Fruit fly (Drosophila melanogaster) whole organism, pupa: ENCODE measurements around the gene Or65c.

ENCODE experiments used
- CG17806 ChIP-seq: fragments of 200-800 bp; sonication (Bioruptor generic); optimal IDR thresholded peaks from 2 replicates; lab custom pipeline; 2018; ENCODE audit warnings: missing biosample characterization, mild to moderate bottlenecking, missing genetic modification characterization, moderate library complexity
- CG32121 ChIP-seq: fragments of 200-800 bp; sonication (Bioruptor generic); IDR thresholded peaks from 2 replicates; pipeline ENCODE4 v1.3.6; 2022; ENCODE audit warnings: missing biosample characterization, missing genetic modification characterization
- CG34367 ChIP-seq: fragments of 200-800 bp; sonication (Bioruptor generic); optimal IDR thresholded peaks from 2 replicates; lab custom pipeline; 2018; ENCODE audit warnings: missing biosample characterization, mild to moderate bottlenecking, missing genetic modification characterization
- CG9948 ChIP-seq: fragments of 200-800 bp; sonication (Bioruptor generic); optimal IDR thresholded peaks from 2 replicates; lab custom pipeline; 2018; ENCODE audit warnings: missing biosample characterization, mild to moderate bottlenecking, missing genetic modification characterization, moderate library complexity
- D1 ChIP-seq: fragments of 200-800 bp; sonication (Bioruptor generic); optimal IDR thresholded peaks from 2 replicates; lab custom pipeline; 2018; ENCODE audit warnings: missing biosample characterization, mild to moderate bottlenecking, missing genetic modification characterization, moderate library complexity
- Pif1A ChIP-seq: fragments of 200-800 bp; sonication (Bioruptor generic); optimal IDR thresholded peaks from 3 replicates; lab custom pipeline; 2016; ENCODE audit warnings: missing biosample characterization, missing genetic modification characterization
- Pif1B ChIP-seq: fragments of 200-800 bp; sonication (Bioruptor generic); optimal IDR thresholded peaks from 3 replicates; lab custom pipeline; 2016; ENCODE audit warnings: missing biosample characterization, missing genetic modification characterization
- gl ChIP-seq: fragments of 200-800 bp; sonication (Bioruptor generic); optimal IDR thresholded peaks from 2 replicates; lab custom pipeline; 2018; ENCODE audit warnings: missing biosample characterization, mild to moderate bottlenecking, missing genetic modification characterization
- rn ChIP-seq: fragments of 200-800 bp; sonication (Bioruptor generic); IDR thresholded peaks from 2 replicates; pipeline ENCODE4 v1.3.6; 2022; ENCODE audit warnings: missing biosample characterization, missing genetic modification characterization

DNA sequence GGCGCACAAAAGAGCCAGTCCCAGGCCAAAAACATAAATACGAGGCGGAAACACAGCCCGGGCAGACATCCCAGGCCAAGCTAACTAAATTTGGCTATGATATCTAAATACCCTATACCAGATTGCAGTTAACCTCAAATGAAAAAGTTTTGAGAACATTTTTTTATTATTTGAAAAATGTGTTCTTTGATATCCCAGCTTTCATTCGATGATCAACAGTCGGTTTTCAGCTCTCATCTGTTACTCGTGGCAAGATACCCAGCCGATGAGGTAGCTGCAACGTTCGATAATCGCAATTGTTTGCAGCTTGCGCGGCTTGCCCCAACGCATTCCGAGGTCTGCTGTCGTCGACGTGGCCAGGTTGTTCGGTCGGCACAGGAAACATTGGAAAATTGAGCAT, 20.1 kb upstream of the Or65c start:
- TF ChIP-seq D1 (tag; lab: Kevin White, UChicago) (no peak), CG17806 (tag; lab: Kevin White, UChicago) (no peak), Pif1B (GFP tag; lab: Kevin White, UChicago) (no peak), gl (tag; lab: Kevin White, UChicago) (no peak), CG32121 (GFP tag; lab: Robert Waterston, UW) (0 out of 2 replicates have a peak, but pooled peaks have one; percentile 35), CG34367 (tag; lab: Kevin White, UChicago) (no peak), Pif1A (GFP tag; lab: Kevin White, UChicago) (peak; percentile 17), rn (GFP tag; lab: Robert Waterston, UW) (no peak), CG9948 (tag; lab: Kevin White, UChicago) (peak; percentile 6)
